Worm (Caenorhabditis elegans) whole organism, young adult: ENCODE measurements around the gene zmp-2.
A peak's percentile ranks its signal among the peaks of the same experiment; 100 is the strongest.

ENCODE experiments used
- B0336.3 ChIP-seq: fragments of 200-800 bp; sonication (Bioruptor generic); IDR thresholded peaks from 2 replicates; pipeline ENCODE4 v1.3.6; 2022; ENCODE audit warnings: missing genetic modification characterization, missing compliant biosample characterization
- D2030.7 ChIP-seq: fragments of 200-800 bp; sonication (Bioruptor generic); IDR thresholded peaks from 2 replicates; pipeline ENCODE4 v1.3.6; 2022; ENCODE audit warnings: missing genetic modification reagents, missing genetic modification characterization, missing compliant biosample characterization
- F37B4.10 ChIP-seq: fragments of 200-800 bp; sonication (Bioruptor generic); IDR thresholded peaks from 2 replicates; pipeline ENCODE4 v1.3.6; 2022; ENCODE audit warnings: missing genetic modification characterization, missing compliant biosample characterization
- F39B2.1 ChIP-seq: fragments of 200-800 bp; sonication (Bioruptor generic); IDR thresholded peaks from 2 replicates; pipeline ENCODE4 v1.3.6; 2022; ENCODE audit warnings: missing genetic modification reagents, missing genetic modification characterization, missing compliant biosample characterization
- F49E8.2 ChIP-seq: sonication (generic microtip); optimal IDR thresholded peaks from 3 replicates; lab custom pipeline; 2017; ENCODE audit warnings: missing genetic modification characterization, mild to moderate bottlenecking, missing compliant biosample characterization, antibody characterized with exemption, moderate library complexity; ENCODE audit not compliant: insufficient read depth
- F57A8.1 ChIP-seq: fragments of 200-800 bp; sonication (Bioruptor generic); optimal IDR thresholded peaks from 2 replicates; lab custom pipeline; 2018; ENCODE audit warnings: mild to moderate bottlenecking, missing genetic modification characterization, moderate library complexity, missing compliant biosample characterization
- K12H6.12 ChIP-seq: fragments of 200-800 bp; sonication (Bioruptor generic); optimal IDR thresholded peaks from 2 replicates; lab custom pipeline; 2018; ENCODE audit warnings: mild to moderate bottlenecking, missing genetic modification characterization, missing compliant biosample characterization
- T07F8.4 ChIP-seq: sonication (generic microtip); optimal IDR thresholded peaks from 2 replicates; lab custom pipeline; 2016; ENCODE audit warnings: mild to moderate bottlenecking, missing genetic modification characterization, moderate library complexity, missing compliant biosample characterization
- T26A5.8 ChIP-seq: sonication (generic microtip); optimal IDR thresholded peaks from 2 replicates; lab custom pipeline; 2016; ENCODE audit warnings: missing genetic modification characterization, missing compliant biosample characterization
- Y53F4B.3 ChIP-seq: fragments of 200-800 bp; sonication (Bioruptor generic); IDR thresholded peaks from 2 replicates; pipeline ENCODE4 v1.3.6; 2022; ENCODE audit warnings: missing genetic modification reagents, missing genetic modification characterization, missing compliant biosample characterization
- atf-7 ChIP-seq: sonication (generic microtip); optimal IDR thresholded peaks from 2 replicates; lab custom pipeline; 2017; ENCODE audit warnings: mild to moderate bottlenecking, missing genetic modification characterization, missing compliant biosample characterization
- bed-2 ChIP-seq: fragments of 200-800 bp; sonication (Bioruptor generic); IDR thresholded peaks from 2 replicates; pipeline ENCODE4 v1.3.6; 2022; ENCODE audit warnings: missing genetic modification reagents, missing genetic modification characterization, missing compliant biosample characterization
- ccch-3 ChIP-seq: fragments of 200-800 bp; sonication (Bioruptor generic); optimal IDR thresholded peaks from 2 replicates; lab custom pipeline; 2018; ENCODE audit warnings: mild to moderate bottlenecking, missing genetic modification characterization, missing compliant biosample characterization
- cebp-2 ChIP-seq: fragments of 200-800 bp; sonication (Bioruptor generic); IDR thresholded peaks from 2 replicates; pipeline ENCODE4 v1.3.6; 2022; ENCODE audit warnings: missing genetic modification characterization, missing compliant biosample characterization
- ceh-40 ChIP-seq: fragments of 200-800 bp; sonication (Bioruptor generic); IDR thresholded peaks from 2 replicates; pipeline ENCODE4 v1.3.6; 2022; ENCODE audit warnings: missing genetic modification characterization, missing compliant biosample characterization
- ceh-79 ChIP-seq: sonication (generic microtip); optimal IDR thresholded peaks from 2 replicates; lab custom pipeline; 2017; ENCODE audit warnings: mild to moderate bottlenecking, missing genetic modification characterization, missing compliant biosample characterization
- dox-1 ChIP-seq: fragments of 200-800 bp; sonication (Bioruptor generic); IDR thresholded peaks from 2 replicates; pipeline ENCODE4 v1.3.6; 2022; ENCODE audit warnings: missing genetic modification reagents, missing genetic modification characterization, missing compliant biosample characterization
- dpff-1 ChIP-seq: sonication (generic microtip); optimal IDR thresholded peaks from 2 replicates; lab custom pipeline; 2017; ENCODE audit warnings: mild to moderate bottlenecking, missing genetic modification characterization, missing compliant biosample characterization
- efl-1 ChIP-seq: fragments of 150-350 bp; optimal IDR thresholded peaks from 2 replicates; lab custom pipeline; 2014; ENCODE audit warnings: missing biosample characterization, missing genetic modification reagents, missing genetic modification characterization
- egl-18 ChIP-seq: fragments of 200-800 bp; sonication (Bioruptor generic); IDR thresholded peaks from 2 replicates; pipeline ENCODE4 v1.3.6; 2022; ENCODE audit warnings: missing genetic modification reagents, missing genetic modification characterization, missing compliant biosample characterization
- egrh-3 ChIP-seq: fragments of 200-800 bp; sonication (Bioruptor generic); IDR thresholded peaks from 2 replicates; pipeline ENCODE4 v1.3.6; 2022; ENCODE audit warnings: missing genetic modification reagents, missing genetic modification characterization, missing compliant biosample characterization
- fkh-3 ChIP-seq: sonication (generic microtip); optimal IDR thresholded peaks from 2 replicates; lab custom pipeline; 2016; ENCODE audit warnings: mild to moderate bottlenecking, missing genetic modification characterization, missing compliant biosample characterization
- gei-17 ChIP-seq: fragments of 200-800 bp; sonication (Bioruptor generic); optimal IDR thresholded peaks from 2 replicates; lab custom pipeline; 2018; ENCODE audit warnings: mild to moderate bottlenecking, missing genetic modification characterization, missing compliant biosample characterization
- him-1 ChIP-seq: sonication (generic microtip); optimal IDR thresholded peaks from 2 replicates; lab custom pipeline; 2016; ENCODE audit warnings: missing genotype, missing genetic modification reagents, missing genetic modification characterization, missing compliant biosample characterization
- hlh-26 ChIP-seq: fragments of 200-800 bp; sonication (Bioruptor generic); conservative IDR thresholded peaks from 2 replicates; pipeline ENCODE4 v1.3.6; 2022; ENCODE audit warnings: missing genetic modification reagents, missing genetic modification characterization, missing compliant biosample characterization
- hrde-1 ChIP-seq: sonication (generic microtip); optimal IDR thresholded peaks from 2 replicates; lab custom pipeline; 2016; ENCODE audit warnings: missing genetic modification characterization, mild to moderate bottlenecking, missing compliant biosample characterization, moderate library complexity, missing genotype, missing genetic modification reagents, borderline replicate concordance
- let-526 ChIP-seq: fragments of 200-800 bp; sonication (Bioruptor generic); IDR thresholded peaks from 2 replicates; pipeline ENCODE4 v1.3.6; 2022; ENCODE audit warnings: missing genetic modification reagents, missing genetic modification characterization, missing compliant biosample characterization
- lin-26 ChIP-seq: fragments of 200-800 bp; sonication (Bioruptor generic); IDR thresholded peaks from 2 replicates; pipeline ENCODE4 v1.3.6; 2022; ENCODE audit warnings: missing genetic modification reagents, missing genetic modification characterization, missing compliant biosample characterization
- lin-54 ChIP-seq: fragments of 200-800 bp; sonication (Bioruptor generic); optimal IDR thresholded peaks from 2 replicates; lab custom pipeline; 2018; ENCODE audit warnings: mild to moderate bottlenecking, missing genetic modification characterization, missing compliant biosample characterization
- madf-6 ChIP-seq: fragments of 200-800 bp; sonication (Bioruptor generic); IDR thresholded peaks from 2 replicates; pipeline ENCODE4 v1.3.6; 2022; ENCODE audit warnings: missing genetic modification reagents, missing genetic modification characterization, missing compliant biosample characterization
- mes-4 ChIP-seq: sonication (generic microtip); optimal IDR thresholded peaks from 2 replicates; lab custom pipeline; 2016; ENCODE audit warnings: missing genotype, missing genetic modification characterization, missing compliant biosample characterization
- mxl-1 ChIP-seq: sonication (generic microtip); optimal IDR thresholded peaks from 2 replicates; lab custom pipeline; 2016; ENCODE audit warnings: missing genetic modification characterization, missing compliant biosample characterization
- nfya-2 ChIP-seq: fragments of 200-800 bp; sonication (Bioruptor generic); IDR thresholded peaks from 2 replicates; pipeline ENCODE4 v1.3.6; 2022; ENCODE audit warnings: missing genetic modification reagents, missing genetic modification characterization, missing compliant biosample characterization
- nhr-179 ChIP-seq: sonication (generic microtip); optimal IDR thresholded peaks from 2 replicates; lab custom pipeline; 2016; ENCODE audit warnings: mild to moderate bottlenecking, missing genetic modification characterization, missing compliant biosample characterization
- nhr-80 ChIP-seq: sonication (generic microtip); optimal IDR thresholded peaks from 2 replicates; lab custom pipeline; 2016; ENCODE audit warnings: missing genetic modification characterization, missing compliant biosample characterization
- nhr-90 ChIP-seq: sonication (generic microtip); optimal IDR thresholded peaks from 2 replicates; lab custom pipeline; 2016; ENCODE audit warnings: missing genotype, mild to moderate bottlenecking, missing genetic modification characterization, missing compliant biosample characterization
- pbrm-1 ChIP-seq: fragments of 200-800 bp; sonication (Bioruptor generic); IDR thresholded peaks from 2 replicates; pipeline ENCODE4 v1.3.6; 2022; ENCODE audit warnings: missing genetic modification reagents, missing genetic modification characterization, missing compliant biosample characterization
- pha-4 ChIP-seq: fragments of 150-350 bp; sonication (generic microtip); optimal IDR thresholded peaks from 2 replicates; lab custom pipeline; 2014; ENCODE audit warnings: missing biosample characterization, missing genetic modification reagents, missing genetic modification characterization
- rec-8 ChIP-seq, 2 experiments: sonication (generic microtip); optimal IDR thresholded peaks; 2 replicates each; lab custom pipeline; 2016; ENCODE audit warnings: mild to moderate bottlenecking in 2 of 2, missing genetic modification characterization in 2 of 2, missing genetic modification reagents in 2 of 2, missing genotype in 2 of 2, missing biosample characterization in 1 of 2, missing compliant biosample characterization in 1 of 2, moderate library complexity in 1 of 2
- sea-2 ChIP-seq: fragments of 200-800 bp; sonication (Bioruptor generic); IDR thresholded peaks from 2 replicates; pipeline ENCODE4 v1.3.6; 2022; ENCODE audit warnings: missing genetic modification characterization, missing compliant biosample characterization
- snpc-1.1 ChIP-seq: sonication (generic microtip); optimal IDR thresholded peaks from 2 replicates; lab custom pipeline; 2017; ENCODE audit warnings: missing genetic modification characterization, mild to moderate bottlenecking, missing compliant biosample characterization, antibody characterized with exemption, moderate library complexity, missing genotype, missing genetic modification reagents; ENCODE audit not compliant: insufficient read depth
- tbp1 ChIP-seq: fragments of 200-800 bp; sonication (Bioruptor generic); optimal IDR thresholded peaks from 2 replicates; lab custom pipeline; 2018; ENCODE audit warnings: mild to moderate bottlenecking, missing genetic modification characterization, missing compliant biosample characterization
- tbx-9 ChIP-seq: sonication (generic microtip); optimal IDR thresholded peaks from 2 replicates; lab custom pipeline; 2016; ENCODE audit warnings: borderline replicate concordance, missing genetic modification characterization, inconsistent platforms, missing compliant biosample characterization
- xnd-1 ChIP-seq: sonication (generic microtip); optimal IDR thresholded peaks from 2 replicates; lab custom pipeline; 2016; ENCODE audit warnings: missing genotype, missing genetic modification reagents, missing genetic modification characterization, missing compliant biosample characterization
- zfh-2 ChIP-seq: fragments of 200-800 bp; sonication (Bioruptor generic); conservative IDR thresholded peaks from 2 replicates; pipeline ENCODE4 v1.3.6; 2022; ENCODE audit warnings: missing genetic modification reagents, missing genetic modification characterization, missing compliant biosample characterization
- ztf-28 ChIP-seq: fragments of 200-800 bp; sonication (Bioruptor generic); IDR thresholded peaks from 2 replicates; pipeline ENCODE4 v1.3.6; 2022; ENCODE audit warnings: missing genetic modification reagents, missing genetic modification characterization, missing compliant biosample characterization
- ztf-3 ChIP-seq: fragments of 200-800 bp; sonication (Bioruptor generic); optimal IDR thresholded peaks from 2 replicates; lab custom pipeline; 2018; ENCODE audit warnings: mild to moderate bottlenecking, missing genetic modification characterization, missing compliant biosample characterization

The zmp-2 gene

DNA sequence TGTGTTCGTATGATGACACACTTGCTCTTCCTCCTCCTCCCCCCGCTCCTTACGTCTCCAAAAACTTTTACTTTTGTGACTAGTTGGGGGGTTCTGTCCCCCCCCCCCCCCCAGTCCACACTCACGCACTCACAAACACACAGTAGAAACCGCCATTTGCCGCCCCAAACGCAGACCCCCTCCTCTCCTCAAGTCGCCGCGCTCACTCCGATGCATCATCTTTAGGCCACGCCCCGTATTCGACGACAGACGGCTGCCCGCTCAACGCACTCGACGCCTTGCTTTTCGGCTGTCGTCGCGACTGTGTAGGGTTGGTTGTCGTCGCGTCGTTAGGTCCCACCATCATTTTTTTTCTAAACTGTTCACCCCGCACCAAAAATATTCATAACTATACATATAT is at the start of gene zmp-2:
zmp-2 (plus strand) TSS at position 247 of the 400 bp plus-strand sequence.
- TF ChIP-seq madf-6 (GFP tag; lab: Robert Waterston, UW) (no peak), pbrm-1 (GFP tag; lab: Robert Waterston, UW) (peak; percentile 36; the same call in 1 of the 2 replicates), egrh-3 (GFP tag; lab: Robert Waterston, UW) (peak; percentile 57; the same call in 1 of the 2 replicates), zfh-2 (GFP tag; lab: Robert Waterston, UW) (peak; percentile 77), nhr-90 (tag; lab: Kevin White, UChicago) (no peak)

DNA sequence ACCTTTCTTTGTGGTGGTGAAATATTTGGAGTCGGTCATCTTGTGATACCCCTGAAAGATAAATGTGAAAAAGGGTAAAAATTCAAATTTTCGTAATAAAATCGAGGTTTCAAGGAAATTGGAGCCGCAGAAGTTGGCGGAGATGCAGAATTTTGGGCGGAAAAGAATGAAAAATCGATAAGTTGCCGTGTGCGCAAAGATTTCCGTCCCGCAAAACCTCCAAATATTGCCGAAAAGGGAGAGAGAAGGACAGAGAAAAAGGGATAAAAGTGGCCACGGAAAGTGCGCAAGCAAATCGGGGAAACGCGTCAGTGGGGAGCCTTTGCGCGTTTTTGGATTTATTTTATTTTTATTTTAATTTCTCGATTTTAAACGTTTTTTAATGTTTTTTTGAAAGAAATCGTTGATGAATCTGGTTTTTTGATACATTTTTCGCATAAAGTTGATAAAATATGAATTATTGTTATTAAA is 39.2 kb upstream of the zmp-2 start, which contains the start of gene apb-1:
apb-1 (minus strand) TSS at position 51 of the 471 bp plus-strand sequence.
- TF ChIP-seq lin-26 (GFP tag; lab: Robert Waterston, UW) (no peak), dox-1 (GFP tag; lab: Robert Waterston, UW) (no peak), sea-2 (GFP tag; lab: Robert Waterston, UW) (0 out of 2 replicates have a peak, but pooled peaks have one; percentile 39), lin-54 (peak; percentile 88), xnd-1 (tag; lab: Kevin White, UChicago) (peak; percentile 77), nhr-179 (tag; lab: Kevin White, UChicago) (no peak), ztf-3 (GFP tag; lab: Kevin White, UChicago) (no peak), pha-4 (tag; lab: Kevin White, UChicago) (no peak), nhr-80 (tag; lab: Kevin White, UChicago) (peak; percentile 25), hlh-26 (no peak), F57A8.1 (GFP tag; lab: Kevin White, UChicago) (no peak), egl-18 (GFP tag; lab: Robert Waterston, UW) (0 out of 2 replicates have a peak, but pooled peaks have one; percentile 76), nfya-2 (GFP tag; lab: Robert Waterston, UW) (no peak), F37B4.10 (GFP tag; lab: Robert Waterston, UW) (no peak), let-526 (GFP tag; lab: Robert Waterston, UW) (no peak), K12H6.12 (tag; lab: Kevin White, UChicago) (peak; percentile 77), ceh-79 (tag; lab: Kevin White, UChicago) (no peak), madf-6 (GFP tag; lab: Robert Waterston, UW) (peak; percentile 93), tbp1 (GFP tag; lab: Kevin White, UChicago) (peak; percentile 61), F39B2.1 (GFP tag; lab: Robert Waterston, UW) (no peak), hrde-1 (tag; lab: Kevin White, UChicago) (no peak), fkh-3 (no peak), cebp-2 (GFP tag; lab: Robert Waterston, UW) (no peak), F49E8.2 (tag; lab: Kevin White, UChicago) (no peak), Y53F4B.3 (GFP tag; lab: Robert Waterston, UW) (no peak), ceh-40 (no peak), B0336.3 (peak; percentile 93), tbx-9 (tag; lab: Kevin White, UChicago) (no peak), atf-7 (peak; percentile 73), gei-17 (GFP tag; lab: Kevin White, UChicago) (peak; percentile 78), him-1 (tag; lab: Kevin White, UChicago) (no peak), T07F8.4 (tag; lab: Kevin White, UChicago) (no peak), egrh-3 (GFP tag; lab: Robert Waterston, UW) (peak; percentile 39; the same call in 1 of the 2 replicates), ztf-28 (GFP tag; lab: Robert Waterston, UW) (no peak), D2030.7 (GFP tag; lab: Robert Waterston, UW) (peak; percentile 69), bed-2 (GFP tag; lab: Robert Waterston, UW) (no peak), dpff-1 (tag; lab: Kevin White, UChicago) (no peak), T26A5.8 (tag; lab: Kevin White, UChicago) (no peak), ccch-3 (GFP tag; lab: Kevin White, UChicago) (no peak), efl-1 (GFP tag; lab: Kevin White, UChicago) (peak; percentile 50), rec-8 (tag; optimal IDR thresholded peaks at IDR 0.05; lab: Kevin White, UChicago) (no peak), mes-4 (tag; lab: Kevin White, UChicago) (no peak), mxl-1 (tag; lab: Kevin White, UChicago) (no peak), snpc-1.1 (tag; lab: Kevin White, UChicago) (no peak)
